Worm (Caenorhabditis elegans) whole organism, L3 larva: ENCODE measurements around the gene F28H7.8.

Experiments
- aly-2 ChIP-seq: fragments of 150-350 bp; optimal IDR thresholded peaks from 2 replicates; lab custom pipeline; 2014; ENCODE audit warnings: missing biosample characterization, missing genetic modification characterization
- elt-1 ChIP-seq: fragments of 150-350 bp; optimal IDR thresholded peaks from 2 replicates; lab custom pipeline; 2014; ENCODE audit warnings: missing biosample characterization, missing genetic modification characterization

DNA sequence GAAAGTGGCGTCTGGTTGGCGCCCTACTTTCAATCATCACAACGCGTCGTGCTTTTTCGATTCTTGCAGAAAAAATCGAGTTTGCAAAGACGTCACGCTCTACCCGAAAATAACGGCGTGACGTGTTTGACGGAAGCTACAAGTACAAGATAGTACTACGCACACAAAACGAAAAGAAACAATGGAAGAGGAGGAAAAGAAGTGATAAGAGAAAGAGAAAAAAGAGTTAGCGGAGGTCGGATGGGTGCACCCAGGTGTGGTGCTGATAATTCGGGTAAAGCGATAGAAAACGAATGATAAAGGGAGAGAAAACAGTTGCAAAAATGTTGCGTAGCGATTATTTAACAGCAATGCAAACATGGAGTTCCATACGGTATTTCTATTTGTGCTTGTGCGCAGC is 32.1 kb upstream of the F28H7.8 start:
- TF ChIP-seq aly-2 (tag; lab: Kevin White, UChicago) = no peak
- TF ChIP-seq elt-1 = no peak
